Fruit fly (Drosophila melanogaster) whole organism, prepupa: ENCODE results near the gene Mrtf.
A peak's percentile ranks its signal among the peaks of the same experiment; 100 is the strongest.

Experiments used
- Blimp-1 ChIP-seq: fragments of 200-800 bp; sonication (Bioruptor generic); optimal IDR thresholded peaks from 3 replicates; lab custom pipeline; 2017; ENCODE audit warnings: missing biosample characterization, missing genetic modification characterization, mild to moderate bottlenecking, moderate library complexity, missing genetic modification reagents
- CG10631 ChIP-seq: fragments of 200-800 bp; sonication (Bioruptor generic); optimal IDR thresholded peaks from 2 replicates; lab custom pipeline; 2016; ENCODE audit warnings: missing biosample characterization, missing genetic modification characterization
- CG10669 ChIP-seq: fragments of 200-800 bp; sonication (Bioruptor generic); optimal IDR thresholded peaks from 3 replicates; lab custom pipeline; 2018; ENCODE audit warnings: missing biosample characterization, mild to moderate bottlenecking, missing genetic modification characterization, moderate library complexity
- CG11294 ChIP-seq: fragments of 200-800 bp; sonication (Bioruptor generic); IDR thresholded peaks from 2 replicates; pipeline ENCODE4 v1.3.6; 2022; ENCODE audit warnings: missing biosample characterization, missing genetic modification characterization
- CG11762 ChIP-seq: fragments of 200-800 bp; sonication (Bioruptor generic); optimal IDR thresholded peaks from 3 replicates; lab custom pipeline; 2016; ENCODE audit warnings: missing biosample characterization, missing genetic modification characterization; ENCODE audit not compliant: insufficient read depth
- CG11902 ChIP-seq: fragments of 200-800 bp; sonication (Bioruptor generic); optimal IDR thresholded peaks from 3 replicates; lab custom pipeline; 2016; ENCODE audit warnings: missing biosample characterization, missing genetic modification characterization
- CG15336 ChIP-seq: fragments of 200-800 bp; sonication (Bioruptor generic); IDR thresholded peaks from 2 replicates; pipeline ENCODE4 v1.3.6; 2022; ENCODE audit warnings: missing biosample characterization, missing genetic modification characterization
- CG1621 ChIP-seq: fragments of 200-800 bp; sonication (Bioruptor generic); optimal IDR thresholded peaks from 3 replicates; lab custom pipeline; 2018; ENCODE audit warnings: missing biosample characterization, mild to moderate bottlenecking, missing genetic modification characterization
- CG16779 ChIP-seq: fragments of 200-800 bp; sonication (Bioruptor generic); optimal IDR thresholded peaks from 3 replicates; lab custom pipeline; 2017; ENCODE audit warnings: missing biosample characterization, mild to moderate bottlenecking, missing genetic modification characterization
- CG32006 ChIP-seq: fragments of 200-800 bp; sonication (Bioruptor generic); optimal IDR thresholded peaks from 3 replicates; lab custom pipeline; 2017; ENCODE audit warnings: missing biosample characterization, mild to moderate bottlenecking, missing genetic modification characterization
- CG4318 ChIP-seq: fragments of 200-800 bp; sonication (Bioruptor generic); optimal IDR thresholded peaks from 3 replicates; lab custom pipeline; 2017; ENCODE audit warnings: missing biosample characterization, mild to moderate bottlenecking, missing genetic modification characterization
- CG6163 ChIP-seq: fragments of 200-800 bp; sonication (Bioruptor generic); IDR thresholded peaks from 3 replicates; pipeline ENCODE4 v1.3.6; 2022; ENCODE audit warnings: missing biosample characterization, missing genetic modification characterization
- CG6276 ChIP-seq: fragments of 200-800 bp; sonication (Bioruptor generic); optimal IDR thresholded peaks from 2 replicates; lab custom pipeline; 2017; ENCODE audit warnings: missing biosample characterization, mild to moderate bottlenecking, missing genetic modification characterization
- CG6792 ChIP-seq: fragments of 200-800 bp; sonication (Bioruptor generic); optimal IDR thresholded peaks from 3 replicates; lab custom pipeline; 2016; ENCODE audit warnings: missing biosample characterization, missing genetic modification characterization
- CG6808 ChIP-seq: fragments of 200-800 bp; sonication (Bioruptor generic); optimal IDR thresholded peaks from 3 replicates; lab custom pipeline; 2017; ENCODE audit warnings: missing biosample characterization, missing genetic modification characterization, mild to moderate bottlenecking, moderate library complexity, missing genetic modification reagents
- CG6854 ChIP-seq: fragments of 200-800 bp; sonication (Bioruptor generic); optimal IDR thresholded peaks from 2 replicates; lab custom pipeline; 2017; ENCODE audit warnings: missing biosample characterization, mild to moderate bottlenecking, missing genetic modification characterization
- CG7368 ChIP-seq: fragments of 200-800 bp; sonication (Bioruptor generic); optimal IDR thresholded peaks from 3 replicates; lab custom pipeline; 2016; ENCODE audit warnings: missing biosample characterization, missing genetic modification characterization
- CG8119 ChIP-seq: fragments of 200-800 bp; sonication (Bioruptor generic); IDR thresholded peaks from 3 replicates; pipeline ENCODE4 v1.3.6; 2022; ENCODE audit warnings: missing biosample characterization, missing genetic modification characterization
- CG8632 ChIP-seq: fragments of 200-800 bp; sonication (Bioruptor generic); optimal IDR thresholded peaks from 3 replicates; lab custom pipeline; 2016; ENCODE audit warnings: missing biosample characterization, missing genetic modification characterization
- CG9139 ChIP-seq: fragments of 200-800 bp; sonication (Bioruptor generic); optimal IDR thresholded peaks from 3 replicates; lab custom pipeline; 2017; ENCODE audit warnings: missing biosample characterization, mild to moderate bottlenecking, missing genetic modification characterization
- Eip75B ChIP-seq: fragments of 200-800 bp; sonication (Bioruptor generic); optimal IDR thresholded peaks from 3 replicates; lab custom pipeline; 2016; ENCODE audit warnings: missing biosample characterization, missing genetic modification characterization
- Ets21C ChIP-seq: fragments of 200-800 bp; sonication (Bioruptor generic); optimal IDR thresholded peaks from 3 replicates; lab custom pipeline; 2016; ENCODE audit warnings: missing biosample characterization, missing genetic modification characterization
- Ets96B ChIP-seq: fragments of 200-800 bp; optimal IDR thresholded peaks from 2 replicates; lab custom pipeline; 2019; ENCODE audit warnings: missing biosample characterization, mild to moderate bottlenecking, missing genetic modification characterization, moderate library complexity
- Gug ChIP-seq: fragments of 200-800 bp; sonication (Bioruptor generic); IDR thresholded peaks from 2 replicates; pipeline ENCODE4 v1.3.6; 2022; ENCODE audit warnings: missing biosample characterization, missing genetic modification characterization
- Hr38 ChIP-seq: sonication (Bioruptor generic); optimal IDR thresholded peaks from 2 replicates; lab custom pipeline; 2016; ENCODE audit warnings: missing biosample characterization, missing genetic modification characterization
- Hr39 ChIP-seq: fragments of 200-800 bp; sonication (Bioruptor generic); optimal IDR thresholded peaks from 2 replicates; lab custom pipeline; 2016; ENCODE audit warnings: missing biosample characterization, missing genetic modification characterization
- Hr4 ChIP-seq: fragments of 200-800 bp; sonication (Bioruptor generic); optimal IDR thresholded peaks from 3 replicates; lab custom pipeline; 2016; ENCODE audit warnings: missing biosample characterization, missing genetic modification characterization
- Met ChIP-seq: fragments of 200-800 bp; sonication (Bioruptor generic); optimal IDR thresholded peaks from 3 replicates; lab custom pipeline; 2016; ENCODE audit warnings: missing biosample characterization, missing genetic modification characterization
- OdsH ChIP-seq: fragments of 200-800 bp; sonication (Bioruptor generic); optimal IDR thresholded peaks from 3 replicates; lab custom pipeline; 2016; ENCODE audit warnings: missing biosample characterization, missing genetic modification characterization
- Sox102F ChIP-seq: fragments of 200-800 bp; sonication (Bioruptor generic); optimal IDR thresholded peaks from 2 replicates; lab custom pipeline; 2016; ENCODE audit warnings: missing biosample characterization, mild to moderate bottlenecking, missing genetic modification characterization
- Sox15 ChIP-seq: fragments of 200-800 bp; sonication (Bioruptor generic); optimal IDR thresholded peaks from 3 replicates; lab custom pipeline; 2016; ENCODE audit warnings: missing biosample characterization, missing genetic modification characterization
- achi ChIP-seq: fragments of 200-800 bp; sonication (Bioruptor generic); optimal IDR thresholded peaks from 3 replicates; lab custom pipeline; 2016; ENCODE audit warnings: missing biosample characterization, missing genetic modification characterization
- cyc ChIP-seq: fragments of 200-800 bp; sonication (Bioruptor generic); optimal IDR thresholded peaks from 3 replicates; lab custom pipeline; 2016; ENCODE audit warnings: missing biosample characterization, missing genetic modification characterization
- dac ChIP-seq: fragments of 200-800 bp; sonication (Bioruptor generic); optimal IDR thresholded peaks from 2 replicates; lab custom pipeline; 2017; ENCODE audit warnings: missing biosample characterization, mild to moderate bottlenecking, missing genetic modification characterization
- dsx ChIP-seq: fragments of 200-800 bp; optimal IDR thresholded peaks from 3 replicates; lab custom pipeline; 2019; ENCODE audit warnings: missing biosample characterization, mild to moderate bottlenecking, missing genetic modification characterization, moderate library complexity; ENCODE audit not compliant: poor library complexity, severe bottlenecking
- esn ChIP-seq: fragments of 200-800 bp; sonication (Bioruptor generic); optimal IDR thresholded peaks from 2 replicates; lab custom pipeline; 2016; ENCODE audit warnings: missing biosample characterization, mild to moderate bottlenecking, missing genetic modification characterization, moderate library complexity
- fd59A ChIP-seq: fragments of 200-800 bp; sonication (Bioruptor generic); optimal IDR thresholded peaks from 2 replicates; lab custom pipeline; 2017; ENCODE audit warnings: missing biosample characterization, mild to moderate bottlenecking, missing genetic modification characterization, missing genetic modification reagents
- fd85E ChIP-seq: fragments of 200-800 bp; sonication (Bioruptor generic); optimal IDR thresholded peaks from 3 replicates; lab custom pipeline; 2016; ENCODE audit warnings: missing biosample characterization, missing genetic modification characterization
- fkh ChIP-seq: fragments of 200-800 bp; sonication (Bioruptor generic); optimal IDR thresholded peaks from 3 replicates; lab custom pipeline; 2017; ENCODE audit warnings: missing biosample characterization, mild to moderate bottlenecking, missing genetic modification characterization, moderate library complexity
- lz ChIP-seq: fragments of 200-800 bp; sonication (Bioruptor generic); optimal IDR thresholded peaks from 3 replicates; lab custom pipeline; 2016; ENCODE audit warnings: missing biosample characterization, missing genetic modification characterization
- net ChIP-seq: fragments of 200-800 bp; sonication (Bioruptor generic); optimal IDR thresholded peaks from 3 replicates; lab custom pipeline; 2016; ENCODE audit warnings: missing biosample characterization, missing genetic modification characterization
- spab ChIP-seq: fragments of 200-800 bp; sonication (Bioruptor generic); optimal IDR thresholded peaks from 2 replicates; lab custom pipeline; 2017; ENCODE audit warnings: missing biosample characterization, mild to moderate bottlenecking, missing genetic modification characterization, missing genetic modification reagents
- ss ChIP-seq, 2 experiments: fragments of 200-800 bp; sonication (Bioruptor generic); optimal IDR thresholded peaks; 2 replicates in 1 of 2; 3 replicates in 1 of 2; lab custom pipeline; 2017 to 2018; ENCODE audit warnings: mild to moderate bottlenecking in 2 of 2, missing biosample characterization in 2 of 2, missing genetic modification characterization in 2 of 2, moderate library complexity in 1 of 2
- svp ChIP-seq: fragments of 200-800 bp; sonication (Bioruptor generic); peaks from one replicate; lab custom pipeline; 2016; ENCODE audit warnings: missing biosample characterization, missing genetic modification characterization
- topi ChIP-seq: fragments of 200-800 bp; sonication (Bioruptor generic); optimal IDR thresholded peaks from 3 replicates; lab custom pipeline; 2016; ENCODE audit warnings: missing biosample characterization, missing genetic modification characterization

Mrtf gene

DNA sequence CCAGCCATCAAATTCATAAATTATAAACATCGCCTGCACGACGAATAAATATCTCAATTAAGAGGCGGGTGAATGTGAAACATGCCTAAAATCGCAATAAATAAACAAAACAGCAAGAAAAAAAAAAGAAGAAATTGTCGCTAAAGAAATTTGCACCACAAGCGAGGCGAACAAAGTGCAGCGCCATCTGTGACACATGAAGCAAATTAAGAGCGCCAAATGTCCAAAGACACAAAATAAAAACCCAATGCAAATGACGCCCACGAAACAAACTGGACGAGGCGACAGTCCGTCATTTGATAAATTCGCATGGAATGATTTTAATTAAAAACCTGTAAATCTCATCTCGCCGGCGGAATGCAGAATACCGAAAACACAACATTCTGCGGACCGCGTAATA lies 22.6 kb downstream of the Mrtf start:
- TF ChIP-seq Hr38 (GFP tag; lab: Kevin White, UChicago) (no peak), CG6792 (GFP tag; lab: Kevin White, UChicago) (no peak), Gug (no peak), CG9139 (GFP tag; lab: Kevin White, UChicago) (no peak), CG11762 (GFP tag; lab: Kevin White, UChicago) (no peak), svp (GFP tag; lab: Kevin White, UChicago) (no peak), CG16779 (tag; lab: Kevin White, UChicago) (no peak), Eip75B (GFP tag; lab: Kevin White, UChicago) (no peak), CG8632 (GFP tag; lab: Kevin White, UChicago) (no peak), CG6276 (no peak)

DNA sequence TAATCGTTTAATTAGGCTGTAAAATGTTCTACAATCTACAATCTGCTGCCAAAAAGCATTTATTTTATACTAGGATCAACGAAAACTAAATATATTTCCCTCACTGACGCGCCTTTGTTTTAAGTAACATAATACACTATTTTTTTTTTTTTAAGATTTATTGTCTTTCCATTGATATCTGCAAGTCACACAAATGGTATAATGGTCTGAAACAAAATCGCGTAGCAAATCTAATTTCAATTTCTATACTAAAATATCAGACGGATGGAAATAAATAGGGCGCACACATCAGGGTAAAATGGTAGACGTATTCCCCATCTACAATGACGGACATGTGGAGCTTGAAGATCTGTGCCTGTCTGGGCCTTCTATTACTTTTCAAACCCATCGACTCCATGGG lies 26.9 kb downstream of the Mrtf start, which contains the start of gene Acp62F:
TSS of gene Acp62F (plus strand) at position 301 of the 400 bp plus-strand sequence.
- TF ChIP-seq CG6792 (GFP tag; lab: Kevin White, UChicago): no peak

DNA sequence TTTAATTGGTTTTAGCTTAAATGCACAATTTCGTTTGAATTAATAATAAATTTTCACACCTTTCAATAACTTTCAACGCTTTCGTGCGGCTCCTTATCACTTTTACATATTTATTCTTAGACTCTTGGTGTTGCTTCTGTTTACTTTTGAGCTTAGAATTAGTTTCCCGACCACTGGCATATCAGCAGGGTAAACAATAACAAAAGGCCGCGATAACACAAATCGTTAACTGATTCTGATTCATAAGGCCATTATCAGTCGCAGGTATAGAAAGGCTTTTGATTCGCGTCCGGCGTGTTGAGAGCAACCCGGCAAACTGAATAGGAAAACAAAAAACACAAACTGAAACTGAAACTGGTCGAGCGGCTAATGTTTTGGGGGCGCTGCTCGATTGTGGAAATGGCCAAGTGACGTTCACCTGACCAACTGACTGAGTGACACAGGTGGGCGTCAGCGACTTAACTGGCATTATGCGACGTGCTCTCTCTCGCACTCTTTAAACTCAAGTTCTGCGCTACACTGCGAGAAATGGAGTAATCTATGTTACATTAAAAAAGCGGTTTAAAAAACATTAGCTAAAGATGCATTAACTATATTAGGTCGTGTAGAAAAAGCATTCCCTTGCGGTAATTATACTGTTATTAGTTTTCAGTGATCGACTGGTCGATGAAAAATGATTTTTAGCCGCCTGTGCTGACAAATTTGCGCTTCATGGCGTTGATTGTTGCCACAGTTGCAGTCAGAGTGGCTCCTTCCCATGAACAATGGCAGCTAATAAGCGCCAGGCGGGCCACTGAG lies 31.8 kb downstream of the Mrtf start:
- TF ChIP-seq Hr39 (GFP tag; lab: Kevin White, UChicago) (peak; percentile 13), fkh (GFP tag; lab: Kevin White, UChicago) (peak; percentile 75), fd85E (GFP tag; lab: Kevin White, UChicago) (no peak), CG9139 (GFP tag; lab: Kevin White, UChicago) (no peak), CG6163 (GFP tag; lab: Robert Waterston, UW) (no peak), CG6808 (GFP tag; lab: Kevin White, UChicago) (no peak), Ets21C (GFP tag; lab: Kevin White, UChicago) (no peak), CG32006 (GFP tag; lab: Kevin White, UChicago) (peak; percentile 66), topi (no peak), Blimp-1 (GFP tag; lab: Kevin White, UChicago) (no peak), CG10631 (GFP tag; lab: Kevin White, UChicago) (no peak), cyc (GFP tag; lab: Kevin White, UChicago) (no peak), CG4318 (peak; percentile 15), CG11294 (GFP tag; lab: Robert Waterston, UW) (no peak), esn (GFP tag; lab: Kevin White, UChicago) (no peak), CG6854 (GFP tag; lab: Kevin White, UChicago) (no peak), ss (GFP tag; optimal IDR thresholded peaks at IDR 0.05; lab: Kevin White, UChicago) (no peak), CG15336 (GFP tag; lab: Robert Waterston, UW) (peak; percentile 67), CG1621 (tag; lab: Kevin White, UChicago) (no peak), Eip75B (GFP tag; lab: Kevin White, UChicago) (no peak), svp (GFP tag; lab: Kevin White, UChicago) (peak; percentile 61), dac (GFP tag; lab: Kevin White, UChicago) (no peak), Sox15 (no peak), spab (GFP tag; lab: Kevin White, UChicago) (no peak), net (GFP tag; lab: Kevin White, UChicago) (no peak), CG6792 (GFP tag; lab: Kevin White, UChicago) (no peak), CG8119 (GFP tag; lab: Robert Waterston, UW) (peak; percentile 48; the same call in 2 of the 3 replicates), Met (GFP tag; lab: Kevin White, UChicago) (no peak), Sox102F (GFP tag; lab: Kevin White, UChicago) (no peak), CG11762 (GFP tag; lab: Kevin White, UChicago) (no peak), dsx (no peak), achi (GFP tag; lab: Kevin White, UChicago) (peak; percentile 35), lz (no peak), OdsH (GFP tag; lab: Kevin White, UChicago) (peak; percentile 50), CG6276 (peak; percentile 17), CG10669 (no peak), CG11902 (no peak), Ets96B (no peak), Hr4 (GFP tag; lab: Kevin White, UChicago) (peak; percentile 56), CG16779 (tag; lab: Kevin White, UChicago) (no peak), Hr38 (GFP tag; lab: Kevin White, UChicago) (no peak), fd59A (GFP tag; lab: Kevin White, UChicago) (no peak), CG7368 (GFP tag; lab: Kevin White, UChicago) (no peak)
